Fruit fly (Drosophila melanogaster): ENCODE data around the gene CG7888.

The CG7888 gene

dm6 chr3L:11053843-11054242 is at the start of gene CG7888:
TSS of gene CG7888 (plus strand) at chr3L:11054035.
- TF ChIP-seq CG7368 (GFP tag; optimal IDR thresholded peaks at IDR 0.05) (no peak), CG6276 (GFP tag; optimal IDR thresholded peaks at IDR 0.05) (no peak), CG15336 (GFP tag; IDR thresholded peaks at IDR 0.05) (0 out of 2 replicates have a peak, but pooled peaks have one; percentile 11)

DNA sequence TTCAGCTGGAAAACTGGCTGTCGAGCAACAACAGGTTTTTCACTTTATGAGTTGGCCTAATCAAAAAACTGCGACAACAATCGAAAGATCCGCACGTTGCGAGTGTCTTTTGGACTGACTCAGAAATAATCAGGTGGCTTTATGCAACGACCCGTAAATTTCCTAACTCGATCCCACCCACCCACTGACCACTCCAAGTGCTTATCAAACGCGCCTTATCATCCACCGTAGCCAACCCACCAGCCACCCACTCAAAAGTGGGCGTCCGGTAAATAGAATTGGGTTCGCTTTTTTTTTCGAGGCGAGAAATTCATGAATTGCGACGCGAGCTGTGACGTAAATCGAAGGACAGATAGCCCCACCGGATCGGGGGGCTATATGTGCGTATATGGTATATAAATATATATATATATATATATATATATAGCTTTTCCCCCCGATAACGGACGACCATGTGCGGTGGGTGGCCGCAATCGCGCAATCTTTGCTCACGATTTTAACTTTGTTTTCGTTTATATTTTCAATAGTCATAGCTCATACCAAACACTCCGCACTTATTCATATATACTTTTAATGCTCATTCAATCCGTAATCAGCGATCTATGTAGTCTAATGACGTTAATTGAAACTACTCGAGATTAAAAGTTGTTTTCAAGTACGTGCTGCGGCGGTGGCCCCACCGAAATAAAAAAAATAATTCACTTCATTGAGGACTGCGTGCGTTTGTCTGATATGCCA is 48.9 kb upstream of the CG7888 start:
- peak; percentile 68 for TF ChIP-seq vri (GFP tag; optimal IDR thresholded peaks at IDR 0.05)
- peak; percentile 82 for TF ChIP-seq svp (GFP tag)
- TF ChIP-seq CG11762 (GFP tag; optimal IDR thresholded peaks at IDR 0.05; ENCODE audit: insufficient read depth) = no peak

DNA sequence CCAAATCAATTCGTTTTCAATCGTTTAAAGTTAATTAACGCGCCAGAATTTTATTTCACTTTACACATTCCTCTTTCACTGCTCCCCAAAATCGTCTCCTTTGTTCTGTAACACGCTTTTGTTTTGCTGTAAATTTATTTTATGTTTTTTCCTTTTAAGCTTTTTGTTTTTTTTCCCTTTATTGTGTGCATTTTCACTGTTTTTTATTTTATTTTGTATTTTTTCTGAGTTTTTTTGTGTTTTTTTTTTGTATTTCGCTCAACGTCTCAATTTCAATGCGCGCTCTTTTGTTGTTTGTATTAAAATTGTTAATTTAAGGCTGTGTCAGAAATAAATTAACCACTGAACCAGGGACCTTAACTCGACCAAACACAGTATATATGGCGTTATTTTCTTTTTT is 47.4 kb upstream of the CG7888 start:
- TF ChIP-seq acj6 (GFP tag; optimal IDR thresholded peaks at IDR 0.05) = no peak
- TF ChIP-seq CG15336 (GFP tag; IDR thresholded peaks at IDR 0.05) = no peak
- peak; percentile 3 for TF ChIP-seq CG9139 (GFP tag; optimal IDR thresholded peaks at IDR 0.05)
- no peak for TF ChIP-seq cyc (GFP tag; optimal IDR thresholded peaks at IDR 0.05)
- no peak for TF ChIP-seq Lpt (GFP tag; optimal IDR thresholded peaks at IDR 0.05)
- peak; percentile 32 for TF ChIP-seq Sox14 (GFP tag; optimal IDR thresholded peaks at IDR 0.05)
- no peak for TF ChIP-seq achi (GFP tag; optimal IDR thresholded peaks at IDR 0.05)
- TF ChIP-seq fd59A (GFP tag; optimal IDR thresholded peaks at IDR 0.05) = no peak
- TF ChIP-seq Eip75B (GFP tag; optimal IDR thresholded peaks at IDR 0.05) = no peak
- peak; percentile 39 for TF ChIP-seq CG34406 (GFP tag; optimal IDR thresholded peaks at IDR 0.05)
- TF ChIP-seq fd85E (GFP tag; optimal IDR thresholded peaks at IDR 0.05) = no peak
- peak; percentile 19 for TF ChIP-seq esn (GFP tag; optimal IDR thresholded peaks at IDR 0.05)
- peak; percentile 19 for TF ChIP-seq Met (GFP tag; optimal IDR thresholded peaks at IDR 0.05)
- TF ChIP-seq vri (GFP tag; optimal IDR thresholded peaks at IDR 0.05) = no peak
- TF ChIP-seq Hr4 (GFP tag; optimal IDR thresholded peaks at IDR 0.05) = no peak
- TF ChIP-seq CG8632 (GFP tag; optimal IDR thresholded peaks at IDR 0.05) = peak; percentile 33
- no peak for TF ChIP-seq Hr38 (GFP tag; optimal IDR thresholded peaks at IDR 0.05)
- TF ChIP-seq CG32006 (GFP tag; optimal IDR thresholded peaks at IDR 0.05) = no peak
- TF ChIP-seq Sox15 (GFP tag; optimal IDR thresholded peaks at IDR 0.05) = no peak
- TF ChIP-seq CG6792 (GFP tag; optimal IDR thresholded peaks at IDR 0.05) = no peak
- no peak for TF ChIP-seq Sox102F (GFP tag; optimal IDR thresholded peaks at IDR 0.05)
- no peak for TF ChIP-seq CG11294 (GFP tag; IDR thresholded peaks at IDR 0.05)
- no peak for TF ChIP-seq CG16779 (tag; optimal IDR thresholded peaks at IDR 0.05)
- peak; percentile 69 for TF ChIP-seq Eip78C (GFP tag)
- TF ChIP-seq Smox (GFP tag; optimal IDR thresholded peaks at IDR 0.05) = no peak
- TF ChIP-seq CG8119 (GFP tag; IDR thresholded peaks at IDR 0.05) = no peak
- peak; percentile 14 to 32 for TF ChIP-seq ss (GFP tag; optimal IDR thresholded peaks at IDR 0.05)
- no peak for TF ChIP-seq topi (GFP tag; optimal IDR thresholded peaks at IDR 0.05)
- no peak for TF ChIP-seq dsx (GFP tag; optimal IDR thresholded peaks at IDR 0.05; ENCODE audit: poor library complexity, severe bottlenecking)
- TF ChIP-seq Hr39 (GFP tag; optimal IDR thresholded peaks at IDR 0.05) = no peak
- TF ChIP-seq CG6808 (GFP tag; optimal IDR thresholded peaks at IDR 0.05) = peak; percentile 13
- TF ChIP-seq pdm3 (GFP tag; optimal IDR thresholded peaks at IDR 0.05) = no peak
- peak; percentile 60 for TF ChIP-seq svp (GFP tag)
- no peak for TF ChIP-seq Eip93F (GFP tag; optimal IDR thresholded peaks at IDR 0.05)
- TF ChIP-seq CG7368 (GFP tag; optimal IDR thresholded peaks at IDR 0.05) = no peak

DNA sequence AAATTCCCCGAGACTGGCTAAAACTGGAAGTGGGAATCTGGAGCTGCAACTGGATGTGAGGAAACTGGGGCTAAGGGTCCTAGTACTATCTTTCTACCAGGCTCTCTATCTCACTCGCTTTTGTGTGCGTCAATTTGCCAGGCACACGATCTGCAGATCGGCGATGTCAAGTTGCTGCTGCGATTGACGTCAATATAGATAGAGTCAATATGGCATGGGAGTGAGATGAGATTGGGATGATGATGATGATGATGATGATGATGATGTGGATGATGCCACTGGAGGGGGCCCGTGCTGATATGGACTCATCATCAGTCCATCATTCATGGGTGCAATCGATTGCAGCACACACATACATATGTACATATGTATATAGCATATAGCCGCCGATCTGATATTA is 46.0 kb upstream of the CG7888 start:
- TF ChIP-seq svp (GFP tag) (peak; percentile 97), Blimp-1 (GFP tag; optimal IDR thresholded peaks at IDR 0.05) (no peak)
